Worm (Caenorhabditis elegans): Measurements from ENCODE around the gene C04E6.4.
A peak's percentile ranks its signal among the peaks of the same experiment; 100 is the strongest.

DNA sequence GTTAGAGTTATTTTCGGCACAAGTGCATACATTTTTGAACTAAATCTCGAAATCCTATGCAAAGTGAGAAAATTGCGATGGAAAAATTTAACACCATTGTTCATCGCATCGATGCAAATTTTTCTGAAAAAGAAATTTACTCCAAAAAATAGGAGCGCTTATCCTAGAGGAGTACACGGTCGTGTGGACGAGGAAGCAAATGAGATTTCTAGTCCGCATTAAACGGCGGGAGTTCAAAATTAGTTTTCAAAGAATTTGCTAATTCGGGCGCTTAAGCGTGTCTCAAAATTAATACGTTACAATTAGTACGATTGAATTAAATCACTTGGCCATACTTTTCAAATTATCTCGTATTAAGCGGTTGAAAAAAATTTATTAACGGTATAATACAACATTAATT is 10.5 kb downstream of the C04E6.4 start, which contains the start of gene lrpr-1:
- TF ChIP-seq dmd-4 (tag; optimal IDR thresholded peaks at IDR 0.05; ENCODE audit: borderline replicate concordance), result no peak
- TF ChIP-seq ceh-2 (tag; optimal IDR thresholded peaks at IDR 0.05), result peak; percentile 94
- no peak for TF ChIP-seq pha-4 (tag; optimal IDR thresholded peaks at IDR 0.05)
- peak; percentile 96 for TF ChIP-seq ets-4 (tag; optimal IDR thresholded peaks at IDR 0.05)
- TF ChIP-seq hlh-6 (tag; optimal IDR thresholded peaks at IDR 0.05), result no peak

All from whole organism, late embryonic.